Worm (Caenorhabditis elegans): Measurements from ENCODE around the gene F53G2.3.

The F53G2.3 gene

ce11 chrII:2480099-2480498, at the start of gene F53G2.3:
Gene F53G2.3, plus strand, starts transcription at chrII:2480399.
- TF ChIP-seq hmg-11 (tag; optimal IDR thresholded peaks at IDR 0.05) (no peak), unc-39 (tag; optimal IDR thresholded peaks at IDR 0.05) (no peak), jun-1 (tag; optimal IDR thresholded peaks at IDR 0.05) (no peak), pqm-1 (tag; optimal IDR thresholded peaks at IDR 0.05) (no peak), egl-5 (tag; optimal IDR thresholded peaks at IDR 0.05) (no peak), aly-2 (tag; optimal IDR thresholded peaks at IDR 0.05) (no peak), skn-1 (tag; optimal IDR thresholded peaks at IDR 0.05) (no peak), nhr-67 (tag; optimal IDR thresholded peaks at IDR 0.05) (no peak), ceh-16 (tag; optimal IDR thresholded peaks at IDR 0.05) (no peak), nhr-28 (tag; optimal IDR thresholded peaks at IDR 0.05) (no peak), ceh-9 (tag; optimal IDR thresholded peaks at IDR 0.05) (no peak), lin-39 (tag; optimal IDR thresholded peaks at IDR 0.05) (no peak), elt-2 (tag; optimal IDR thresholded peaks at IDR 0.05) (no peak)

DNA sequence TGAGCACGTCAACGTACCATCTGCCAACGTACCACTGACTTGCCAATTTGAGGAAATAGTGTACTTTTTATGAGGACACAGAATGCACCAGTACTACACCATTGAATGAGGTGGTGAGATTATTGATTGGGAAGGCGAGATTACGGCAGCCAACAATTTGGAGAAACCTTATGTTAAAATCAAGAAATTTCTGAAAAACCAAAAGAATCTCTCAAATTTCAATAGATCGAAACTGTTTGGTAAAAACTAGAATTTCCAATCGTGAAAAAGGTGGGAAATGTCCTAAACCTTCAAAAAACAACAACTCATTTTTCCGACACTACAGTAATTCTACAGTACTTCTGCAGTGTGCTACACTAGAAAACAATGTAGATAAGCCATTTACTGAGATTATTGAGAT, 48.2 kb upstream of the F53G2.3 start, which contains the start of gene ceh-86:
ceh-86 (minus strand) TSS at position 101 of the 400 bp plus-strand sequence.
- TF ChIP-seq ama-1 (optimal IDR thresholded peaks at IDR 0.05) (no peak), elt-2 (tag; optimal IDR thresholded peaks at IDR 0.05) (no peak), fkh-2 (tag; optimal IDR thresholded peaks at IDR 0.05) (no peak), ztf-11 (tag; optimal IDR thresholded peaks at IDR 0.05) (no peak), mml-1 (tag; optimal IDR thresholded peaks at IDR 0.05) (no peak), lin-39 (tag; optimal IDR thresholded peaks at IDR 0.05) (no peak), unc-62 (GFP tag; optimal IDR thresholded peaks at IDR 0.05) (no peak), hmg-11 (tag; optimal IDR thresholded peaks at IDR 0.05) (no peak), nhr-11 (tag; optimal IDR thresholded peaks at IDR 0.05) (no peak), eor-1 (tag; optimal IDR thresholded peaks at IDR 0.05) (no peak), mdl-1 (tag; optimal IDR thresholded peaks at IDR 0.05) (no peak), nhr-237 (tag; optimal IDR thresholded peaks at IDR 0.05) (no peak), tbx-2 (tag; optimal IDR thresholded peaks at IDR 0.05) (no peak), jun-1 (tag; optimal IDR thresholded peaks at IDR 0.05) (no peak)

- TF ChIP-seq fos-1 (tag; optimal IDR thresholded peaks at IDR 0.05): no peak
- peak in 1 of 3 experiments; percentile 34 for TF ChIP-seq elt-3 (tag; optimal IDR thresholded peaks at IDR 0.05)
- no peak for TF ChIP-seq nhr-25 (tag; optimal IDR thresholded peaks at IDR 0.05)
Measured at ce11 chrII:2435566-2435965, 44.6 kb upstream of the F53G2.3 start.

- no peak for TF ChIP-seq ama-1 (optimal IDR thresholded peaks at IDR 0.05)
- TF ChIP-seq nhr-25 (tag; optimal IDR thresholded peaks at IDR 0.05): peak; percentile 1
- TF ChIP-seq eor-1 (tag; optimal IDR thresholded peaks at IDR 0.05): no peak
- TF ChIP-seq snpc-4 (tag; optimal IDR thresholded peaks at IDR 0.05): no peak
- TF ChIP-seq ceh-16 (tag; optimal IDR thresholded peaks at IDR 0.05): peak; percentile 55
- peak; percentile 85 for TF ChIP-seq elt-1 (tag; optimal IDR thresholded peaks at IDR 0.05)
- no peak for TF ChIP-seq nhr-11 (tag; optimal IDR thresholded peaks at IDR 0.05)
- TF ChIP-seq nhr-23 (tag; optimal IDR thresholded peaks at IDR 0.05): peak; percentile 3
Measured at ce11 chrII:2436757-2437156, 43.4 kb upstream of the F53G2.3 start.

DNA sequence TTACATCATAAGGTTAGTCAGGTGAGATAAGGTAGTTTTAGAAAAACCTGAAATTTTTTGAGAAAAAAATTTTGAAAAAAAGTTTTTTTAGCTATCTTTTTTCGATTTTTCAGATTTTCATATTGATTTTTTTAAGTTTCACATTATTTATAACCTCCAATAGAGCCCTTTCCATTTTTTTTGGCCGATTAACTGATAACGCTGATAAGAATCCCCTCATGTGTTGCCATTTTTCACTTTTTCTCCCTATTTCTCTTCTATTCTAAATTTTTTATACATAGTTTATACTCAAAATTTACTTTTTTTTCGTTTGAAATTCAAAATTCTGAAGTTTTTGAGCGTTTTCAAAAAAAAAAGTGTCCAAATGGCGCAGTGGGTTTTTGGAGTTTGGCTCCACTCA, 42.0 kb upstream of the F53G2.3 start:
- TF ChIP-seq nhr-23 (tag; optimal IDR thresholded peaks at IDR 0.05) (no peak), nhr-237 (tag; optimal IDR thresholded peaks at IDR 0.05) (no peak), elt-2 (tag; optimal IDR thresholded peaks at IDR 0.05) (peak; percentile 75), pqm-1 (tag; optimal IDR thresholded peaks at IDR 0.05) (peak; percentile 34), nhr-28 (tag; optimal IDR thresholded peaks at IDR 0.05) (no peak), hmg-11 (tag; optimal IDR thresholded peaks at IDR 0.05) (no peak)

- TF ChIP-seq lin-15B (tag; optimal IDR thresholded peaks at IDR 0.05) (no peak), ceh-9 (tag; optimal IDR thresholded peaks at IDR 0.05) (no peak), zag-1 (tag; optimal IDR thresholded peaks at IDR 0.05) (no peak), mml-1 (tag; optimal IDR thresholded peaks at IDR 0.05) (no peak), eor-1 (tag; optimal IDR thresholded peaks at IDR 0.05) (no peak), sea-2 (GFP tag; optimal IDR thresholded peaks at IDR 0.05) (no peak), mdl-1 (tag; optimal IDR thresholded peaks at IDR 0.05) (no peak), unc-39 (tag; optimal IDR thresholded peaks at IDR 0.05) (no peak), pqm-1 (tag; optimal IDR thresholded peaks at IDR 0.05) (no peak), nhr-12 (tag; optimal IDR thresholded peaks at IDR 0.05) (no peak), daf-12 (tag; optimal IDR thresholded peaks at IDR 0.05) (no peak), nhr-76 (tag; optimal IDR thresholded peaks at IDR 0.05) (no peak)
Measured at ce11 chrII:2438944-2439343, 41.3 kb upstream of the F53G2.3 start.
